Worm (Caenorhabditis elegans) whole organism, young adult: ENCODE data around the gene R04B5.7.

ENCODE experiments used
- attf-5 ChIP-seq: fragments of 200-800 bp; sonication (Bioruptor generic); optimal IDR thresholded peaks from 2 replicates; lab custom pipeline; 2018; ENCODE audit warnings: mild to moderate bottlenecking, missing genetic modification characterization, missing compliant biosample characterization
- dox-1 ChIP-seq: fragments of 200-800 bp; sonication (Bioruptor generic); IDR thresholded peaks from 2 replicates; pipeline ENCODE4 v1.3.6; 2022; ENCODE audit warnings: missing genetic modification reagents, missing genetic modification characterization, missing compliant biosample characterization
- pha-4 ChIP-seq: fragments of 150-350 bp; sonication (generic microtip); optimal IDR thresholded peaks from 2 replicates; lab custom pipeline; 2014; ENCODE audit warnings: missing biosample characterization, missing genetic modification reagents, missing genetic modification characterization

ce11 chrV:10101916-10102315, 11.6 kb upstream of the R04B5.7 start, which contains the start of gene C08B6.14:
- TF ChIP-seq pha-4 (tag; lab: Kevin White, UChicago) (no peak), dox-1 (GFP tag; lab: Robert Waterston, UW) (no peak), attf-5 (GFP tag; lab: Kevin White, UChicago) (no peak)
